Worm (Caenorhabditis elegans) whole organism, L3 larva: ENCODE measurements around the gene D1025.1.

Source experiments
- fkh-10 ChIP-seq: sonication (generic microtip); optimal IDR thresholded peaks from 2 replicates; lab custom pipeline; 2017; ENCODE audit warnings: missing biosample characterization, missing genetic modification reagents, missing genetic modification characterization
- nhr-28 ChIP-seq: fragments of 150-350 bp; optimal IDR thresholded peaks from 2 replicates; lab custom pipeline; 2014; ENCODE audit warnings: missing biosample characterization, missing genetic modification characterization

ce11 chrX:14478743-14479428 is 41.7 kb upstream of the D1025.1 start, which contains the start of gene M163.11:
- TF ChIP-seq fkh-10: no peak
- no peak for TF ChIP-seq nhr-28
